Fruit fly (Drosophila melanogaster): ENCODE data around the gene Aladin.
A peak's percentile ranks its signal among the peaks of the same experiment; 100 is the strongest.

The Aladin gene

dm6 chrX:9272830-9273507, at the start of gene Aladin, which contains the start of gene Cfp1:
Aladin (plus strand) TSS chrX:9273413.
Cfp1 (minus strand) TSS chrX:9272960.
- TF ChIP-seq esn (GFP tag; optimal IDR thresholded peaks at IDR 0.05) (peak; percentile 24), Sox15 (GFP tag; optimal IDR thresholded peaks at IDR 0.05) (no peak)

- TF ChIP-seq eg (GFP tag; IDR thresholded peaks at IDR 0.05), result no peak
- TF ChIP-seq OdsH (GFP tag; optimal IDR thresholded peaks at IDR 0.05), result no peak
- TF ChIP-seq Gug (GFP tag; IDR thresholded peaks at IDR 0.05), result no peak
- TF ChIP-seq salr (GFP tag; optimal IDR thresholded peaks at IDR 0.05), result no peak
- no peak for TF ChIP-seq dac (GFP tag; optimal IDR thresholded peaks at IDR 0.05)
Observed at dm6 chrX:9224423-9224822, 48.8 kb upstream of the Aladin start.

- TF ChIP-seq Hr39 (GFP tag; optimal IDR thresholded peaks at IDR 0.05), result no peak
- no peak for TF ChIP-seq CG6808 (GFP tag; optimal IDR thresholded peaks at IDR 0.05)
- no peak for TF ChIP-seq salr (GFP tag; optimal IDR thresholded peaks at IDR 0.05)
- TF ChIP-seq Smox (GFP tag; optimal IDR thresholded peaks at IDR 0.05), result no peak
Observed at dm6 chrX:9225137-9225536, 48.1 kb upstream of the Aladin start, which contains the start of gene CG15370. CG15370 (plus strand) TSS chrX:9225437.

- TF ChIP-seq Sox102F (GFP tag; optimal IDR thresholded peaks at IDR 0.05) (no peak), CG6163 (GFP tag; IDR thresholded peaks at IDR 0.05) (no peak), CG10669 (GFP tag; optimal IDR thresholded peaks at IDR 0.05) (no peak), Eip78C (GFP tag) (no peak), CG8319 (GFP tag; optimal IDR thresholded peaks at IDR 0.05) (no peak), CG7368 (GFP tag; optimal IDR thresholded peaks at IDR 0.05) (no peak)
Observed at dm6 chrX:9226837-9227236, 46.4 kb upstream of the Aladin start, which contains the start of gene Gr8a. Gr8a (plus strand) TSS chrX:9227137.

- TF ChIP-seq Smox (GFP tag; optimal IDR thresholded peaks at IDR 0.05), result no peak
- no peak for TF ChIP-seq Hr4 (GFP tag; optimal IDR thresholded peaks at IDR 0.05)
- no peak for TF ChIP-seq CG6163 (GFP tag; IDR thresholded peaks at IDR 0.05)
- no peak for TF ChIP-seq net (GFP tag; optimal IDR thresholded peaks at IDR 0.05)
- no peak for TF ChIP-seq CG11294 (GFP tag; IDR thresholded peaks at IDR 0.05)
- TF ChIP-seq CG6792 (GFP tag; optimal IDR thresholded peaks at IDR 0.05), result no peak
- no peak for TF ChIP-seq Hr38 (GFP tag; optimal IDR thresholded peaks at IDR 0.05)
- no peak for TF ChIP-seq CG7368 (GFP tag; optimal IDR thresholded peaks at IDR 0.05)
- TF ChIP-seq Met (GFP tag; optimal IDR thresholded peaks at IDR 0.05), result no peak
- TF ChIP-seq svp (GFP tag), result no peak
- TF ChIP-seq Hr39 (GFP tag; optimal IDR thresholded peaks at IDR 0.05), result no peak
Observed at dm6 chrX:9232199-9232598, 41.0 kb upstream of the Aladin start, which contains the start of gene CG12121. CG12121 (minus strand) TSS chrX:9232378.

dm6 chrX:9236485-9236884, 36.7 kb upstream of the Aladin start, which contains the start of gene Ir8a:
Ir8a (minus strand) TSS chrX:9236585.
- no peak for TF ChIP-seq CG6276 (GFP tag; optimal IDR thresholded peaks at IDR 0.05)
- TF ChIP-seq ss (GFP tag; optimal IDR thresholded peaks at IDR 0.05), result no peak
- no peak for TF ChIP-seq CG6854 (GFP tag; optimal IDR thresholded peaks at IDR 0.05)
- no peak for TF ChIP-seq CG10669 (GFP tag; optimal IDR thresholded peaks at IDR 0.05)
- TF ChIP-seq OdsH (GFP tag; optimal IDR thresholded peaks at IDR 0.05), result no peak
- TF ChIP-seq CG16779 (tag; optimal IDR thresholded peaks at IDR 0.05), result no peak
- no peak for TF ChIP-seq eg (GFP tag; IDR thresholded peaks at IDR 0.05)
- TF ChIP-seq Eip75B (GFP tag; optimal IDR thresholded peaks at IDR 0.05), result no peak
- TF ChIP-seq topi (GFP tag; optimal IDR thresholded peaks at IDR 0.05), result no peak
- TF ChIP-seq Gug (GFP tag; IDR thresholded peaks at IDR 0.05), result no peak

Data from whole organism, prepupa.